Worm (Caenorhabditis elegans): ENCODE data around the gene C05B5.4.

DNA sequence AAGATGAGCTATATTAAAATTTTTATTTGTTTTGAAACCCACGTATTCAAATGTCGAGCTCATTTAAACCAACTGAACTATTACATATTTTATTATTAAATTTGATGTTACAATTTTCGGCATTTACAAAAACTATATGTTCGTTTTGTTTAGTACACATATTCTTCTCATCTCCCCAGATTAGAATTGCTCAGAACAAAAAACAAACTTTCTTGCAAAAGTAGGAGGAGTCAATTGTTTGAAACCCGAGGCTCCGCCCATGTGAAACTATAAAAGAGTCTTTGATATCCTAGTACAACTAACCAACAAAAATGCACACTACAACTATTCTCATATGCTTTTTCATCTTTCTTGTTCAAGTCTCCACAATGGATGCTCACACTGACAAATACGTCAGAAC lies 32.3 kb downstream of the C05B5.4 start, which contains the start of gene ins-22:
- no peak for TF ChIP-seq ama-1 (optimal IDR thresholded peaks at IDR 0.05)
- TF ChIP-seq hnd-1 (tag; optimal IDR thresholded peaks at IDR 0.05) = no peak
- TF ChIP-seq aly-1 (tag; optimal IDR thresholded peaks at IDR 0.05) = no peak
- no peak for TF ChIP-seq B0310.2 (tag; optimal IDR thresholded peaks at IDR 0.05)
- TF ChIP-seq flt-1 (GFP tag; IDR thresholded peaks at IDR 0.05) = no peak
- TF ChIP-seq pes-1 (GFP tag; IDR thresholded peaks at IDR 0.05) = no peak
